Fruit fly (Drosophila melanogaster) whole organism, embryonic: ENCODE data around the gene Ltn1.

ENCODE experiments used
- CG1024 ChIP-seq: fragments of 200-800 bp; sonication (Bioruptor generic); IDR thresholded peaks from 2 replicates; pipeline ENCODE4 v1.3.6; 2022; ENCODE audit warnings: missing biosample characterization, missing genetic modification characterization
- sd ChIP-seq: fragments of 200-800 bp; sonication (Bioruptor generic); optimal IDR thresholded peaks from 3 replicates; lab custom pipeline; 2018; ENCODE audit warnings: missing biosample characterization, mild to moderate bottlenecking, missing genetic modification characterization, moderate library complexity
- slbo ChIP-seq: fragments of 200-800 bp; sonication (Bioruptor generic); IDR thresholded peaks from 2 replicates; pipeline ENCODE4 v1.3.6; 2022; ENCODE audit warnings: missing biosample characterization, missing genetic modification characterization

DNA sequence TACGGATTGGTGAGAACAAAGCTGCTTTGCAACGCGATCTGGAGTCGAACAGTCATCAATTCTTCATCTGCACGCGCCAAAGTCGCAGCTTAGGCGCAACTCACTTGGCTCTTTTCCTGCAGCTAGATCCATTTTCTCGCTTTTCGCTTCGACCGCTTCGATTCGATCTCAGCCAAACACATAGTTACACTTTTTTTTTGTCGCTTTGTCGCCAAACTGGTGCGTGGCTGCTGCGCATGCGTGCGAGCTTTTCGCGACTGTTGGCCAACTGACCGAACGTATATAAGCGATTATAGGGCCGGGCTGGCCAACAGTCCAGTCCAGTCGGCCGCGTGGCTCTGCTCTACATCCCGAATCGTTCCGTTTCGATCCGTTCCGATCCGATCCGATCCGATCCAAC, 19.6 kb downstream of the Ltn1 start, which contains the start of gene Cpr76Bd:
- TF ChIP-seq sd (tag; lab: Kevin White, UChicago) (no peak), slbo (no peak), CG1024 (GFP tag; lab: Robert Waterston, UW) (no peak)
